Worm (Caenorhabditis elegans): ENCODE measurements around the gene vha-9.
A peak's percentile ranks its signal among the peaks of the same experiment; 100 is the strongest.

Gene vha-9

DNA sequence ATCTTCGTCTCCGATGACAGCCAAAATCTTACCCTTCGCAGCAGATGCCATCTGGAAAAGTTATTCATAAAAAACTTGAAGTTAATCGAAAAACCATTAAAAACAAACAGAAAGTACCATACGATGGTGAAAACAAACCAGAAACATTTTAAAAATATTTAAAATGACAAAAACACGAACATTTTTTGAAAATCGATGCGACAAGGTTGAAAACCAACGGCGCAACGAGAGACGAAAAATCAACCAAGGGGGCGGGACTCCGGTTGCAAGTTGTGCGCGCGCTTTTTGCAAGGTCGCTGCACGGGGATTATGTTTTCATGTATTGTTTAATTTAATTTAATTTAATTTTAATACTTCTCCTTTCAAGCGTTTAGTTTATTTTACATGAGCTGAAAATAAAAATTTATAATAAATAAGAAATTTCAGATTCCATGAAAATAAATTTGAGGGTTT, at the start of gene vha-9:
Gene vha-9, minus strand, starts transcription at position 51 of the 453 bp plus-strand sequence.
- TF ChIP-seq bed-1 (GFP tag; IDR thresholded peaks at IDR 0.05) (no peak), pbrm-1 (GFP tag; IDR thresholded peaks at IDR 0.05) (peak; percentile 40; the same call in 1 of the 2 replicates), madf-6 (GFP tag; IDR thresholded peaks at IDR 0.05) (peak; percentile 64), snpc-3.4 (tag; optimal IDR thresholded peaks at IDR 0.05) (peak; percentile 52), rpc-1 (optimal IDR thresholded peaks at IDR 0.05) (peak; percentile 33), rpc-1 (tag; optimal IDR thresholded peaks at IDR 0.05) (no peak), B0261.1 (tag; optimal IDR thresholded peaks at IDR 0.05) (peak; percentile 26), F23B12.7 (tag; optimal IDR thresholded peaks at IDR 0.05; ENCODE audit: insufficient read depth) (peak; percentile 69), lin-35 (GFP tag; optimal IDR thresholded peaks at IDR 0.05) (peak in 1 of 3 experiments; percentile 26), atf-7 (tag; optimal IDR thresholded peaks at IDR 0.05) (no peak), F49E8.2 (tag; optimal IDR thresholded peaks at IDR 0.05; ENCODE audit: insufficient read depth) (no peak), xnd-1 (tag; optimal IDR thresholded peaks at IDR 0.05) (no peak), tbp1 (GFP tag; optimal IDR thresholded peaks at IDR 0.05) (peak; percentile 61), nfyb-1 (GFP tag; IDR thresholded peaks at IDR 0.05) (peak; percentile 46; the same call in 1 of the 2 replicates), ztf-6 (GFP tag; IDR thresholded peaks at IDR 0.05) (no peak), snpc-4 (GFP tag; optimal IDR thresholded peaks at IDR 0.05) (no peak), snpc-4 (tag; optimal IDR thresholded peaks at IDR 0.05) (peak in 1 of 4 experiments; percentile 37), attf-5 (GFP tag; optimal IDR thresholded peaks at IDR 0.05) (peak; percentile 45), nhr-80 (tag; optimal IDR thresholded peaks at IDR 0.05) (peak; percentile 32), mcd-1 (GFP tag; IDR thresholded peaks at IDR 0.05) (peak; percentile 59), B0019.2 (GFP tag; conservative IDR thresholded peaks at IDR 0.05) (no peak), hsf-1 (GFP tag; IDR thresholded peaks at IDR 0.05) (no peak), dox-1 (GFP tag; IDR thresholded peaks at IDR 0.05) (peak; percentile 57; the same call in 1 of the 2 replicates), D2030.7 (GFP tag; IDR thresholded peaks at IDR 0.05) (peak; percentile 51; the same call in 1 of the 2 replicates), tlf-1 (GFP tag; optimal IDR thresholded peaks at IDR 0.05) (peak; percentile 19), snpc-1.3 (tag; optimal IDR thresholded peaks at IDR 0.05; ENCODE audit: insufficient read depth) (peak; percentile 72), ceh-27 (GFP tag; optimal IDR thresholded peaks at IDR 0.05) (peak; percentile 33), lin-40 (tag; optimal IDR thresholded peaks at IDR 0.05) (peak; percentile 44), lin-54 (GFP tag; optimal IDR thresholded peaks at IDR 0.05) (peak; percentile 63), efl-1 (GFP tag; optimal IDR thresholded peaks at IDR 0.05) (no peak), madf-10 (tag; optimal IDR thresholded peaks at IDR 0.05) (peak; percentile 27), nfya-1 (tag; optimal IDR thresholded peaks at IDR 0.05; ENCODE audit: borderline replicate concordance, insufficient read depth) (no peak), ceh-100 (GFP tag; IDR thresholded peaks at IDR 0.05) (peak; percentile 70)

ce11 chrII:10351963-10352362, 48.5 kb upstream of the vha-9 start, which contains the start of gene C07E3.8:
TSS of gene C07E3.8 (plus strand) at chrII:10352263.
- TF ChIP-seq egl-44 (GFP tag; IDR thresholded peaks at IDR 0.05), result no peak
- no peak for TF ChIP-seq repo-1 (tag; optimal IDR thresholded peaks at IDR 0.05)
- TF ChIP-seq Y53G8AR.9 (GFP tag; conservative IDR thresholded peaks at IDR 0.05), result no peak
- TF ChIP-seq ceh-58 (GFP tag; IDR thresholded peaks at IDR 0.05), result no peak
- TF ChIP-seq C06A6.2 (GFP tag; conservative IDR thresholded peaks at IDR 0.05), result no peak
- TF ChIP-seq zim-3 (tag; optimal IDR thresholded peaks at IDR 0.05), result no peak
- no peak for TF ChIP-seq unc-62 (GFP tag; optimal IDR thresholded peaks at IDR 0.05)
- no peak for TF ChIP-seq mxl-1 (tag; optimal IDR thresholded peaks at IDR 0.05)
- no peak for TF ChIP-seq efl-1 (GFP tag; optimal IDR thresholded peaks at IDR 0.05)
- no peak for TF ChIP-seq sptf-2 (GFP tag; optimal IDR thresholded peaks at IDR 0.05)
- TF ChIP-seq mcd-1 (GFP tag; IDR thresholded peaks at IDR 0.05), result no peak
- no peak for TF ChIP-seq let-526 (GFP tag; IDR thresholded peaks at IDR 0.05)
- no peak for TF ChIP-seq B0261.1 (tag; optimal IDR thresholded peaks at IDR 0.05)
- TF ChIP-seq madf-10 (tag; optimal IDR thresholded peaks at IDR 0.05), result no peak
